Worm (Caenorhabditis elegans) whole organism, early embryonic: ENCODE measurements around the gene sre-5.

Experiments used
- F13C5.2 ChIP-seq: sonication (generic microtip); optimal IDR thresholded peaks from 2 replicates; lab custom pipeline; 2017; ENCODE audit warnings: mild to moderate bottlenecking, missing genetic modification characterization, inconsistent platforms, missing compliant biosample characterization
- ama-1 ChIP-seq: fragments of 150-350 bp; optimal IDR thresholded peaks from 2 replicates; lab custom pipeline; 2014
- ceh-13 ChIP-seq: fragments of 200-800 bp; sonication (Bioruptor generic); optimal IDR thresholded peaks from 2 replicates; lab custom pipeline; 2018; ENCODE audit warnings: mild to moderate bottlenecking, missing genetic modification characterization, missing compliant biosample characterization
- ceh-36 ChIP-seq: sonication (generic microtip); optimal IDR thresholded peaks from 2 replicates; lab custom pipeline; 2016; ENCODE audit warnings: missing genetic modification characterization, inconsistent platforms, missing compliant biosample characterization
- ets-7 ChIP-seq: sonication (generic microtip); optimal IDR thresholded peaks from 2 replicates; lab custom pipeline; 2016; ENCODE audit warnings: missing genotype, missing genetic modification characterization, missing compliant biosample characterization
- flt-1 ChIP-seq: fragments of 200-800 bp; sonication (Bioruptor generic); IDR thresholded peaks from 2 replicates; pipeline ENCODE4 v1.3.6; 2022; ENCODE audit warnings: missing genetic modification characterization, missing compliant biosample characterization
- hmg-4 ChIP-seq: fragments of 200-800 bp; sonication (Bioruptor generic); optimal IDR thresholded peaks from 2 replicates; lab custom pipeline; 2018; ENCODE audit warnings: mild to moderate bottlenecking, missing genetic modification characterization, missing compliant biosample characterization
- hnd-1 ChIP-seq: sonication (generic microtip); optimal IDR thresholded peaks from 2 replicates; lab custom pipeline; 2016; ENCODE audit warnings: missing genetic modification characterization, missing compliant biosample characterization
- pes-1 ChIP-seq: fragments of 200-800 bp; sonication (Bioruptor generic); IDR thresholded peaks from 2 replicates; pipeline ENCODE4 v1.3.6; 2022; ENCODE audit warnings: missing genetic modification reagents, missing genetic modification characterization, missing compliant biosample characterization
- scrt-1 ChIP-seq: fragments of 200-800 bp; sonication (Bioruptor generic); IDR thresholded peaks from 2 replicates; pipeline ENCODE4 v1.3.6; 2022; ENCODE audit warnings: missing genetic modification characterization, missing compliant biosample characterization
- sea-1 ChIP-seq: fragments of 200-800 bp; sonication (Bioruptor generic); conservative IDR thresholded peaks from 2 replicates; pipeline ENCODE4 v1.3.6; 2022; ENCODE audit warnings: missing genetic modification characterization, missing compliant biosample characterization
- tbx-11 ChIP-seq: fragments of 200-800 bp; sonication (Bioruptor generic); IDR thresholded peaks from 2 replicates; pipeline ENCODE4 v1.3.6; 2022; ENCODE audit warnings: missing genetic modification characterization, missing compliant biosample characterization
- tbx-37 ChIP-seq: fragments of 200-800 bp; sonication (Bioruptor generic); conservative IDR thresholded peaks from 2 replicates; pipeline ENCODE4 v1.3.6; 2022; ENCODE audit warnings: missing genetic modification reagents, missing genetic modification characterization, missing compliant biosample characterization
- tra-4 ChIP-seq: sonication (generic microtip); optimal IDR thresholded peaks from 2 replicates; lab custom pipeline; 2017; ENCODE audit warnings: missing genetic modification characterization, missing compliant biosample characterization

DNA sequence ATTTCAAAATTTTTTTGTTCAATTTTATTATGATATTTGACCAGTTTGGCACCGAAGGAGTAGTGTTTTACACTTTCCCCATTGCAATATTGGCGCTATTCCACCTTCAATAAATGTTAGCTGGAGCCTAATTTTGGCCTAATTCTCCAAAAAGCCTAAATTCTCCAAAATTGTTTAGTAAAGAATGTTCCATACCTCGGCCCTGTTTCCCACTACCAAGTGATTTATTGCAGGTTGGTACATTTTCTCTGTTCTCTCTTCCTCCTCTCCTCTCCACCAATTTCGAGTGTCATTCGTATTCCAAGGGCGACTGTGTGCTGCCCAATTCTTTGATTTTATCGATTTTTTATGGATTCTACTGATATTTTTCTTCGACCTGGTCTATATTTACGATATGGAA lies 13.2 kb downstream of the sre-5 start, which contains the start of gene Y37E11B.2:
- TF ChIP-seq ama-1: no peak
- TF ChIP-seq hnd-1 (tag; lab: Kevin White, UChicago): no peak
- TF ChIP-seq ceh-13: no peak
- no peak for TF ChIP-seq F13C5.2
- TF ChIP-seq sea-1 (GFP tag; lab: Robert Waterston, UW): no peak
- no peak for TF ChIP-seq scrt-1
- TF ChIP-seq hmg-4 (GFP tag; lab: Kevin White, UChicago): no peak
- no peak for TF ChIP-seq flt-1 (GFP tag; lab: Robert Waterston, UW)
- no peak for TF ChIP-seq pes-1 (GFP tag; lab: Robert Waterston, UW)
- no peak for TF ChIP-seq tra-4 (tag; lab: Kevin White, UChicago)
- TF ChIP-seq ceh-36 (tag; lab: Kevin White, UChicago): no peak
- TF ChIP-seq tbx-11 (GFP tag; lab: Robert Waterston, UW): no peak
- no peak for TF ChIP-seq ets-7
- TF ChIP-seq tbx-37: no peak
